Worm (Caenorhabditis elegans): ENCODE data around the gene nas-31.
A peak's percentile ranks its signal among the peaks of the same experiment; 100 is the strongest.

nas-31 gene

DNA sequence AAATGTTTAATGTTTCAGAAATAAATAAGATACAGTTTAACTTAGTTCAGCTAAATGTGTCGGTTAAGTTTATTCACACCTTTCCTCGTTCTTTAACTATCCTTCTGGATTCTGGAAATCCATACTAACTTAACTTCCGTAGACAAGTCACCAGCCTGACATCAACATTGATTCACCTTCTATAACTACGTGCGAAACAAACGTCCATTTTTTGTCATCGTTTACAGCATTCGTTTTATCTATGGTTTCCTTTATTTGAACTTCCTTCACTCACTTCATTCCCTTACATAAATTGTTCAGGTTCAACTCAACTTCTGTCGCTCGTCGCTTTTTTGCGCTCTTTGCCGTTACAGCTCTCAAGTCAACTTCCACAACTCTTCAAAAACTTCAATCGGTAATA lies 19.5 kb upstream of the nas-31 start, which contains the start of gene F17C11.26:
F17C11.26 (plus strand) TSS at position 301 of the 400 bp plus-strand sequence.
- TF ChIP-seq skn-1 (tag; optimal IDR thresholded peaks at IDR 0.05) (no peak), ceh-9 (tag; optimal IDR thresholded peaks at IDR 0.05) (no peak), nhr-76 (tag; optimal IDR thresholded peaks at IDR 0.05) (no peak), jun-1 (tag; optimal IDR thresholded peaks at IDR 0.05) (no peak), R02D3.7 (tag; optimal IDR thresholded peaks at IDR 0.05) (no peak), ama-1 (optimal IDR thresholded peaks at IDR 0.05) (no peak), fkh-2 (tag; optimal IDR thresholded peaks at IDR 0.05) (no peak)

DNA sequence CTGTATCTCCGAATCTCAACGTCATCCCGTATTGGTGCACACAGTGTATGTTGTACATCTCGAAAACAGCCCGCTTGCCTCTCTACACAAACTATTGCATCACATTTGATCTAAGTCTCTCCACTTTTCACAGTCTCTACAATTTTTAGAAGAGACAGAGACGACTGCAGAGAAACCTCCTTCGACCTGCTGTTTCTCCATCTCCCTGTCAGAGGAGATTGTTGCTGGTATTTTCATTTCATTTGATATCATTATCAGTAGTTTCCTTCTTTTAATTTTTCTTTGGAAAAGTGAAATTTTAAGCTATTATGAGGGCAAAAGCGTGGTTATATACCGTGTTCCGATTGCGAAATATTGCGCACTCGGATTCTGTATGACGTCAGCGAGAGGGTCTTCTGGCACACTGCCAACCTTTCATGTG lies 18.9 kb upstream of the nas-31 start:
- TF ChIP-seq egl-27 (tag; optimal IDR thresholded peaks at IDR 0.05) = peak; percentile 31
- peak; percentile 36 for TF ChIP-seq unc-62 (GFP tag; optimal IDR thresholded peaks at IDR 0.05)
- TF ChIP-seq pqm-1 (tag; optimal IDR thresholded peaks at IDR 0.05) = peak; percentile 88
- no peak for TF ChIP-seq daf-12 (tag; optimal IDR thresholded peaks at IDR 0.05)
- no peak for TF ChIP-seq ceh-82 (tag; optimal IDR thresholded peaks at IDR 0.05)
- no peak for TF ChIP-seq mdl-1 (tag; optimal IDR thresholded peaks at IDR 0.05)
- no peak for TF ChIP-seq nhr-67 (tag; optimal IDR thresholded peaks at IDR 0.05)
- TF ChIP-seq elt-1 (tag; optimal IDR thresholded peaks at IDR 0.05) = peak; percentile 58
- no peak for TF ChIP-seq nhr-237 (tag; optimal IDR thresholded peaks at IDR 0.05)
- no peak for TF ChIP-seq fkh-2 (tag; optimal IDR thresholded peaks at IDR 0.05)
- TF ChIP-seq elt-2 (tag; optimal IDR thresholded peaks at IDR 0.05) = peak; percentile 94
- TF ChIP-seq nhr-23 (tag; optimal IDR thresholded peaks at IDR 0.05) = peak; percentile 60
- TF ChIP-seq ceh-9 (tag; optimal IDR thresholded peaks at IDR 0.05) = no peak
- TF ChIP-seq ama-1 (optimal IDR thresholded peaks at IDR 0.05) = peak; percentile 75
- no peak for TF ChIP-seq lsy-12 (tag; optimal IDR thresholded peaks at IDR 0.05)
- peak; percentile 20 for TF ChIP-seq nhr-76 (tag; optimal IDR thresholded peaks at IDR 0.05)
- TF ChIP-seq tbx-2 (tag; optimal IDR thresholded peaks at IDR 0.05) = no peak
- no peak for TF ChIP-seq nhr-28 (tag; optimal IDR thresholded peaks at IDR 0.05)
- peak; percentile 44 for TF ChIP-seq jun-1 (tag; optimal IDR thresholded peaks at IDR 0.05)
- no peak for TF ChIP-seq ztf-11 (tag; optimal IDR thresholded peaks at IDR 0.05)
- TF ChIP-seq ztf-4 (tag; optimal IDR thresholded peaks at IDR 0.05) = no peak
- TF ChIP-seq lin-15B (tag; optimal IDR thresholded peaks at IDR 0.05) = peak; percentile 35
- TF ChIP-seq unc-39 (tag; optimal IDR thresholded peaks at IDR 0.05) = no peak
- TF ChIP-seq lin-39 (tag; optimal IDR thresholded peaks at IDR 0.05) = no peak
- no peak for TF ChIP-seq mml-1 (tag; optimal IDR thresholded peaks at IDR 0.05)
- TF ChIP-seq ceh-16 (tag; optimal IDR thresholded peaks at IDR 0.05) = no peak
- no peak for TF ChIP-seq egl-5 (tag; optimal IDR thresholded peaks at IDR 0.05)
- TF ChIP-seq nhr-77 (tag; optimal IDR thresholded peaks at IDR 0.05) = no peak
- TF ChIP-seq nhr-12 (tag; optimal IDR thresholded peaks at IDR 0.05) = no peak
- peak; percentile 70 for TF ChIP-seq hmg-11 (tag; optimal IDR thresholded peaks at IDR 0.05)
- TF ChIP-seq nhr-25 (tag; optimal IDR thresholded peaks at IDR 0.05) = peak; percentile 19
- peak; percentile 32 for TF ChIP-seq fkh-10 (GFP tag; optimal IDR thresholded peaks at IDR 0.05)
- peak; percentile 50 for TF ChIP-seq ceh-28 (tag; optimal IDR thresholded peaks at IDR 0.05)
- no peak for TF ChIP-seq sea-2 (GFP tag; optimal IDR thresholded peaks at IDR 0.05)
- peak; percentile 60 for TF ChIP-seq pha-4 (tag; optimal IDR thresholded peaks at IDR 0.05)
- no peak for TF ChIP-seq elt-3 (tag; optimal IDR thresholded peaks at IDR 0.05)
- TF ChIP-seq eor-1 (tag; optimal IDR thresholded peaks at IDR 0.05) = no peak
- peak; percentile 39 for TF ChIP-seq snpc-4 (tag; optimal IDR thresholded peaks at IDR 0.05)
- no peak for TF ChIP-seq aly-2 (tag; optimal IDR thresholded peaks at IDR 0.05)
- no peak for TF ChIP-seq fos-1 (tag; optimal IDR thresholded peaks at IDR 0.05)
- TF ChIP-seq nhr-11 (tag; optimal IDR thresholded peaks at IDR 0.05) = no peak
- peak; percentile 44 for TF ChIP-seq nhr-43 (tag; optimal IDR thresholded peaks at IDR 0.05; ENCODE audit: poor library complexity, severe bottlenecking)
- no peak for TF ChIP-seq zag-1 (tag; optimal IDR thresholded peaks at IDR 0.05)
- TF ChIP-seq ZK546.5 (tag; optimal IDR thresholded peaks at IDR 0.05) = no peak
- TF ChIP-seq R02D3.7 (tag; optimal IDR thresholded peaks at IDR 0.05) = peak; percentile 26
- TF ChIP-seq nfya-1 (tag; optimal IDR thresholded peaks at IDR 0.05; ENCODE audit: insufficient read depth) = peak; percentile 76
- peak; percentile 39 for TF ChIP-seq skn-1 (tag; optimal IDR thresholded peaks at IDR 0.05)
